Worm (Caenorhabditis elegans): Measurements from ENCODE around the gene cpsf-3.

cpsf-3 gene

DNA sequence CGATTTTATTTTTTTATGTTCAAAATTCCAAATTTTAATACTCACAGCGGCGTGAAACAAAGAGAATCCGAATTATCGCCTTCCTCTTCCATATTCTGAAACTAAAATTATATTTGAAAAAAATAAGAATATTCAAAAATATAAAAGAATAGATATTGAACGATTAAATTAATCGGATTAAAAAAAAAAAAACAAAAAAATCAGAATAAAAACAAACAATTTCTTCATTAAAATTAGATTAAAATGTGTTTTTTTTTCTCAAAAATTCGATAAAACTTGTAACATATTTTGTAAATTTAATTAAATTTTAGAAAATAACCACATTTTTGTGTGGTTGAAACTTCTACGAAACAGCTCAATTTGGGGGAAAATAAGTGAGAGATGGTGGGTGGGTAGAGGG lies at the start of gene cpsf-3:
TSS of gene cpsf-3 (minus strand) at position 101 of the 400 bp plus-strand sequence.
- no peak for TF ChIP-seq unc-62 (GFP tag; optimal IDR thresholded peaks at IDR 0.05)

ce11 chrIV:13331285-13331684 lies 48.6 kb upstream of the cpsf-3 start, which contains the start of gene pqn-74:
TSS of gene pqn-74 (minus strand) at chrIV:13331406.
- no peak for TF ChIP-seq unc-62 (GFP tag; optimal IDR thresholded peaks at IDR 0.05)

DNA sequence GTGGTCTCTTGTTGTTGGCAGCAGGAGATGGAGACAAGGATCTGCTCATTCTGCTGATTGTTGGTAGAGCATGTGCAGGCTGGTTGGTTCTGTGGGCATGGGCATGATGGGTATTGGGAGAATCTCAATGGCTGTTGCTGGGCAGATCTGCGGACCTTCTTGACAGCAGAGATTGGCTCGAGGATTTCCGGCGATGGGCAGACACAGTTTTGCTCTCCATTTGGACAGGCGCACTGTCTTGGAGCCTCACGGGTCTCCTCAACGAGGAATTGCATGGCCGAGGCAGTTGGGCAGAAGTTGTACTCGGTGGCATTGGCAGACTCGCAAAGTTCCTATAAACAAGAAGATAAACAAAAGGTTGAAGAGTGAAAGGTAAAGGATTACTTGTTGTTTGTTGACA lies 47.9 kb upstream of the cpsf-3 start:
- no peak for TF ChIP-seq unc-62 (GFP tag; optimal IDR thresholded peaks at IDR 0.05)

ce11 chrIV:13328059-13328458 lies 45.4 kb upstream of the cpsf-3 start, which contains the start of gene far-6:
TSS of gene far-6 (plus strand) at chrIV:13328359.
- no peak for TF ChIP-seq unc-62 (GFP tag; optimal IDR thresholded peaks at IDR 0.05)

DNA sequence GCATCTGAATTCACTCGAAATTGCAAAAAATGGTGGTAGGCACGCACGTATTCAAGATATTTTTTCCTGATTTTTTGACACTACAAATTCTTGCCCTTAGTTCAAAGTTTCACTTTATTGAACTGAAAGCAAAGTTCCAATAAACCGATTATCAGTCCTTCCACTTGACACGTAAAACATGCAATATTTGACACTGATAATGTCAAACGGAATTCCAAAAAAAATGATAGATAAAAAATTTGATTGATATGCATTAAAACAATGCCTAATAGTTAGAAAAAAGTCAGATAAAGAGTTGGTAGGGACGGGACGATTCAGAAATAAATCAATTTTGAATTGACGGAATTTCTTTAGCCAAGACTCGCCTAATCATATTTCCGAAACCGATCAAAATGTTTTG lies 44.4 kb upstream of the cpsf-3 start:
- no peak for TF ChIP-seq unc-62 (GFP tag; optimal IDR thresholded peaks at IDR 0.05)

- TF ChIP-seq unc-62 (GFP tag; optimal IDR thresholded peaks at IDR 0.05) = no peak
Measured at ce11 chrIV:13323823-13324359, 41.2 kb upstream of the cpsf-3 start, which contains the start of gene fat-2. TSS of gene fat-2 (plus strand) at chrIV:13323873.

DNA sequence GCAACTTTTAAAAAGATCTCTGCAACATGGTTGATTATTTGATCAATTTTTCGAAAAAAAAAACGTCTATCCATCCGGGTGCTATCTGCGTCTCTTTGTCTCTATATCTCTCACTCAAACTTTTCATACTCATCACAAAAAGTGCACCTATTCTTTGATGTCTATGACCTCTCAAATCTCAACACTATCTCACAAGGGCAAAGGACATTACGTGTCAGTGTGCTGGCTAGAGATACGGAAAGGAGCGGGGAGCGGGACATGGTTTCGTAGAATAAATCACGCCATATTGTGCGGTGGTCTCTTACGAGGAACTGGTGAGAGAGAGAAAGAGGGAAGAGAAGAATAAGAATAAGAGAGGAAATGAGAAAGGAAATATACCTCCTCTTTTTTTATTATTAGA lies 39.8 kb upstream of the cpsf-3 start:
- TF ChIP-seq unc-62 (GFP tag; optimal IDR thresholded peaks at IDR 0.05) = no peak

ce11 chrIV:13319886-13320650 lies 37.4 kb upstream of the cpsf-3 start:
- TF ChIP-seq unc-62 (GFP tag; optimal IDR thresholded peaks at IDR 0.05) = no peak

DNA sequence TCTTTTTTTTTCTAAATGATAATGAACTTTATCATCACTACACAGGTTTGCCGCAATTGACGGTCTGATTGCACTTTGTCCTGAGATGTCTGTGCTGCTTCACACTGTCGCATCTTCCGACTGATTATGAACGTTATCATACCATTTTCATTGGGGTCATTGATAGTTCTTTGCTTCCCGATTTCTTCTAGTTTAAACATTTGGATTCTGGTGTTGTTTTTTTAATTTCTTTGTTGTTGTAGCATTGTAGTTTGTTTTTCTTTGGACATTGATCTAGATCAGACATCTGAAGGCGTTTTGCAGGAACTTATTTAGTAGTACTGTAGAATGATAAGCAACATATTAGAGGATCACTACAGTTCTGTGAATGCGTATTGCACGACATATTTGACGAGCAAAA lies 36.1 kb upstream of the cpsf-3 start:
- TF ChIP-seq unc-62 (GFP tag; optimal IDR thresholded peaks at IDR 0.05) = no peak

ce11 chrIV:13315344-13315743 lies 32.7 kb upstream of the cpsf-3 start, which contains the start of gene fat-1:
TSS of gene fat-1 (plus strand) at chrIV:13315644.
- TF ChIP-seq unc-62 (GFP tag; optimal IDR thresholded peaks at IDR 0.05) = no peak

DNA sequence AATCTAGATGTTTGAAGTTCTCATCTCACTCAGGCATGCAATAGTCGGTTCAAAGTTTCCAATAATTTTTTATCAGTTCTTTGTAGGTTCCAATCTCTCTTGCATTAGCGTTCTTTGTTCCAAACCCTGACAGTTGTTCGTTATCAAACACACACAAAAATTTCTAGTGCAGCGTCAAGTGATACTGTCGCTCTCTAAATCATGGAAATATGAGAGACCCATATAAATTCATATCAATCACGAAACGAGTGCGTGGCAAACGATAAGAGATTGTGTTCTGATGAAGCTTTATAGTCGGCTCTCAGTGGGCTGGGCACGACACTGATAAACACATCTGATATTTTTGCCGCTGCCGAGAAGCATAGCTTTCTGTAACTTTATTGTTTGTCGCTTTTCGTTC lies 31.5 kb upstream of the cpsf-3 start:
- TF ChIP-seq unc-62 (GFP tag; optimal IDR thresholded peaks at IDR 0.05) = no peak

DNA sequence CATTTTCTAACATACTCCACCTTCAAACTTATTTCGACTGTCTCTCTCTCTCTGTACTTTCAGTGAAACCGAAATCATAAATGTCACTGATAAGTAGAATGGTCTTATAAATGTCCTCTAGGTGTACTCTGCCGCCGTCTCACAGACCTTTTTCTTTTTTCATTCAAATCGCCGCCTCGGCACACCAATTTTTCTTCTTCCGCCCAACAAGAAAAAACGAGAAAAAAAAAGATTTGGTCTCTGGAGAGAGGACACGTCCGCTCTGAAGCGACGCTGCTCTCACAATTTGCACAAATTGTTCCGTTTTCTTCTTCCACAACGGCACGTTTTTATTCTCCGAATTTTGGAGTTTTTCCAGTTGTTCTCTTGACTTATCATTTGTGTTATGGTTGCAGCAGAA lies 30.5 kb upstream of the cpsf-3 start:
- TF ChIP-seq unc-62 (GFP tag; optimal IDR thresholded peaks at IDR 0.05) = no peak

DNA sequence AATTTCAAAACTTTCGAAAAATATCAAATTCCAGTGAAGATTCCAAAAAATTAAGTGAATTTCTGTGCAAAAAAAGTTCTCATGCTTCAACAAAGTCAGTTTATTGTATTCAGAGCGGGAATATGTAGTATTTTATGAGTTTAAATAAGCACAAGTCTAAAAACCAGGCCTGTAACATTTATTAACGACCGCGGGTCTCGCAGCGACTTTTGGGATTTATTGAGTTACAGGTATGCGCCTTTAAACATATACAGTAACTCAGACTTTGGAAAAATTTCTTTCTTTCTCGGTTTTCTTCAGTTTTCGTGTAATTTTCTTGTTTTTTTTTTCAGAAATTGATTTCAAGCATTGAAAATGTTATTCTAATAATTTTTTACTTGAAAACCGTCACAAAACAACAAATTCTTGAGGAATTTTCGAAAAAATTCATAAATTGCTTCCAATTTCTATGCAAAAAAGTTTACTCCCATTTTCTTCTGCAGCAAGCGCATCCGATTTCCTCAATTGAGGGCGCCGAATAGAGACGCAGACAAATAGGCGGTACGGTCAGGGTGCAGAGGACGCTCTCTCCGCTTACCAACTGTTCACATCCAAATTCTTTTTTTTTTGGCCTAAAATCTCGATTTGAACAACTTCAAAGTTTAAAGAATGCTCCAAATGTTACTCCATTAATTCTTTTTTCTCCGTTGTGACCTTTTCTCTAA lies 28.8 kb upstream of the cpsf-3 start:
- TF ChIP-seq unc-62 (GFP tag; optimal IDR thresholded peaks at IDR 0.05) = no peak

DNA sequence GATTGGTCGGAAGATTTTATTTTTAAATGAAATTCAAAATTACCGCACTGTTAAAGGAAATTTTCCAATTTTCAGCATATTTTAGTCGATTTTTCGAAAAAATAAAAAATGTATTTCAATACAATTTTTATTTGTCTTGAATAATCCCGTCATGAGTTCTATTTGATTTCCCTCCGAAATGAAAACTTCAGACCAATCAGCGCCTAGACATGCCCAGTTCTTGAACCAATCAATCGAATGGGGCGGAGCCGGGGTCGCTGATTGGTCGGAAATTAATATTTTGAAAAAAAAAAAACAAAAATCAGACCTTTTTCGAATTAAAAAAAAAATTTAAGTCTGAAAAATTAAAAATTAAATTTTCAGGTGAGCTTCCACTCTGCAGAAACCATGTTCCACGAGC lies 27.0 kb upstream of the cpsf-3 start:
- TF ChIP-seq unc-62 (GFP tag; optimal IDR thresholded peaks at IDR 0.05) = no peak

- no peak for TF ChIP-seq unc-62 (GFP tag; optimal IDR thresholded peaks at IDR 0.05)
Measured at ce11 chrIV:13304786-13305185, 22.1 kb upstream of the cpsf-3 start.

DNA sequence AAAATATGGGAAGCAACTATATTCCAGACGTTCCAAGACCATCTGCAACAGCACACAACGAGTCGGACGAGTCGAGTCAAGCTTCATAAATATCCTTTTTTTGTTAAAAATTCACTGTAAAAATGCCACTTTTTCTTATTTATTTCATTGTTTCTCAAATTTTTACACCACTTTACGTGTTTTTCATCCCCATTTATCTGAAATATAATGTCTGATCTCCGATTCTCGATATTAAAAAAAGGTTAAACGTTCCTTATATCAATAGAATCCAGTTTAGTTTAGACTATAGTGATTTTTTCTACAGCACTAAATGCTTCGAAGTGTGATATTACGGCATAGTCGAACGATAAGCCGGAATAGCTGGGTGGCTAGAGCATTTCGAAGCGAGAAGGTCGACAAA lies 20.8 kb upstream of the cpsf-3 start, which contains the start of gene Y67H2A.7:
TSS of gene Y67H2A.7 (plus strand) at position 301 of the 400 bp plus-strand sequence.
- TF ChIP-seq unc-62 (GFP tag; optimal IDR thresholded peaks at IDR 0.05) = no peak

- TF ChIP-seq unc-62 (GFP tag; optimal IDR thresholded peaks at IDR 0.05) = no peak
Measured at ce11 chrIV:13300591-13300990, 17.9 kb upstream of the cpsf-3 start, which contains the start of gene csn-6. TSS of gene csn-6 (plus strand) at chrIV:13300824.

Data from whole organism, dauer.